Fruit fly (Drosophila melanogaster): Measurements from ENCODE around the gene CG14877.
"Not testable (repeated sequence)": the region's sequence is repeated elsewhere in the genome, so short reads cannot be mapped to it uniquely, and the experiment has no call there.

dm6 chr3R:15908098-15908497 lies 12.2 kb upstream of the CG14877 start, which contains the start of gene EndoU:
- TF ChIP-seq psq (GFP tag; optimal IDR thresholded peaks at IDR 0.05); CG8478 (optimal IDR thresholded peaks at IDR 0.05); nom (GFP tag; optimal IDR thresholded peaks at IDR 0.05); usp (GFP tag; optimal IDR thresholded peaks at IDR 0.05); CG6765 (GFP tag; optimal IDR thresholded peaks at IDR 0.05); Opbp (GFP tag; IDR thresholded peaks at IDR 0.05; ENCODE audit: partially characterized antibody); unpg (GFP tag; optimal IDR thresholded peaks at IDR 0.05); CG1602 (GFP tag; optimal IDR thresholded peaks at IDR 0.05); D19B (GFP tag; optimal IDR thresholded peaks at IDR 0.05); jumu (GFP tag; optimal IDR thresholded peaks at IDR 0.05); Dll (GFP tag; IDR thresholded peaks at IDR 0.05; ENCODE audit: partially characterized antibody): not testable (repeated sequence)
